Worm (Caenorhabditis elegans) whole organism, midembryonic: Measurements from ENCODE around the gene snx-6.

Experiments used
- T22C8.4 ChIP-seq: fragments of 200-800 bp; sonication (Bioruptor generic); IDR thresholded peaks from 2 replicates; pipeline ENCODE4 v1.3.6; 2022; ENCODE audit warnings: missing genetic modification characterization, missing compliant biosample characterization
- cog-1 ChIP-seq: sonication (generic microtip); optimal IDR thresholded peaks from 2 replicates; lab custom pipeline; 2016; ENCODE audit warnings: missing genetic modification characterization, missing compliant biosample characterization
- flt-1 ChIP-seq: fragments of 200-800 bp; sonication (Bioruptor generic); IDR thresholded peaks from 2 replicates; pipeline ENCODE4 v1.3.6; 2022; ENCODE audit warnings: missing genetic modification characterization, missing compliant biosample characterization
- klf-2 ChIP-seq: fragments of 200-800 bp; sonication (Bioruptor generic); conservative IDR thresholded peaks from 2 replicates; pipeline ENCODE4 v1.3.6; 2022; ENCODE audit warnings: missing genetic modification reagents, missing genetic modification characterization, missing compliant biosample characterization
- med-1 ChIP-seq: sonication (generic microtip); optimal IDR thresholded peaks from 2 replicates; lab custom pipeline; 2017; ENCODE audit warnings: missing genetic modification characterization, mild to moderate bottlenecking, missing compliant biosample characterization, antibody characterized with exemption, missing genetic modification reagents; ENCODE audit not compliant: insufficient read depth
- ref-1 ChIP-seq: fragments of 200-800 bp; sonication (Bioruptor generic); conservative IDR thresholded peaks from 2 replicates; pipeline ENCODE4 v1.3.6; 2022; ENCODE audit warnings: missing genetic modification reagents, missing genetic modification characterization, missing compliant biosample characterization
- tab-1 ChIP-seq: fragments of 200-800 bp; sonication (Bioruptor generic); IDR thresholded peaks from 2 replicates; pipeline ENCODE4 v1.3.6; 2022; ENCODE audit warnings: missing genetic modification characterization, missing compliant biosample characterization
- ztf-23 ChIP-seq: fragments of 200-800 bp; sonication (Bioruptor generic); IDR thresholded peaks from 2 replicates; pipeline ENCODE4 v1.3.6; 2022; ENCODE audit warnings: missing genetic modification reagents, missing genetic modification characterization, missing compliant biosample characterization
- ztf-29 ChIP-seq: fragments of 200-800 bp; sonication (Bioruptor generic); IDR thresholded peaks from 2 replicates; pipeline ENCODE4 v1.3.6; 2022; ENCODE audit warnings: missing genetic modification reagents, missing genetic modification characterization, missing compliant biosample characterization

DNA sequence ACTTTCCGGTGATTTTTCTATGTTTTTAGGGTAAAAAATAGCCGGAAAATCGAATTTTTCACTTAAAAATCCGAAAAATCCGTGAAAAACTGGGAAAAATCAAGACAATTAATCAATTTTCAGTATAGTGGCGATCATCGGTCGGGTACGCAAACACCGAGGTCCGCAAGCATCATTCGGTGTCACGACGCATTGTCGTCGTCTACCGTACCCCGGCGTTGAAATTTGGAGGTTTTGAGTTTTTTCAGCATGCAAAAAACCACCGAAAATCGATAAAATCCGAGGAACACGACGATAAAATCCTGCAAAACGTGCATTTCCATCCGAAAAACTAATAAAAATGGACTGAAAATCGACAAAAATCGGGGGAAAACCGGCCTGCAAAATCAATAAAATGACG lies 1.9 kb upstream of the snx-6 start:
- TF ChIP-seq T22C8.4 (GFP tag; lab: Robert Waterston, UW) (no peak), med-1 (GFP tag; lab: Kevin White, UChicago) (no peak), cog-1 (no peak), flt-1 (GFP tag; lab: Robert Waterston, UW) (no peak), ztf-29 (no peak), ztf-23 (GFP tag; lab: Robert Waterston, UW) (no peak), klf-2 (no peak), ref-1 (no peak), tab-1 (GFP tag; lab: Robert Waterston, UW) (no peak)
